Fruit fly (Drosophila melanogaster) whole organism, embryonic: ENCODE measurements around the gene CG14380.

Experiments used
- Atf3 ChIP-seq: fragments of 200-800 bp; sonication (Bioruptor generic); optimal IDR thresholded peaks from 3 replicates; lab custom pipeline; 2016; ENCODE audit warnings: missing biosample characterization, missing genetic modification characterization
- Awh ChIP-seq: fragments of 200-800 bp; sonication (Bioruptor generic); IDR thresholded peaks from 2 replicates; pipeline ENCODE4, ENCODE4 v1.3.6; 2022; ENCODE audit warnings: missing biosample characterization, missing genetic modification characterization
- CG10462 ChIP-seq: fragments of 200-800 bp; sonication (Bioruptor generic); optimal IDR thresholded peaks from 2 replicates; lab custom pipeline; 2016; ENCODE audit warnings: missing biosample characterization, missing genetic modification characterization
- CG10654 ChIP-seq: fragments of 200-800 bp; sonication (Bioruptor generic); optimal IDR thresholded peaks from 2 replicates; lab custom pipeline; 2016; ENCODE audit warnings: missing biosample characterization, missing genetic modification characterization
- CG14014 ChIP-seq: fragments of 200-800 bp; sonication (Bioruptor generic); IDR thresholded peaks from 2 replicates; pipeline ENCODE4 v1.3.6; 2022; ENCODE audit warnings: missing biosample characterization, missing genetic modification characterization
- CG16863 ChIP-seq: fragments of 200-800 bp; sonication (Bioruptor generic); optimal IDR thresholded peaks from 3 replicates; lab custom pipeline; 2016; ENCODE audit warnings: missing biosample characterization, missing genetic modification characterization
- CG17385 ChIP-seq: fragments of 200-800 bp; sonication (Bioruptor generic); optimal IDR thresholded peaks from 3 replicates; lab custom pipeline; 2018; ENCODE audit warnings: missing biosample characterization, mild to moderate bottlenecking, missing genetic modification characterization
- CG17612 ChIP-seq: fragments of 200-800 bp; sonication (Bioruptor generic); IDR thresholded peaks from 2 replicates; pipeline ENCODE4 v1.3.6; 2022; ENCODE audit warnings: missing biosample characterization, missing genetic modification characterization
- CG1792 ChIP-seq: fragments of 200-800 bp; sonication (Bioruptor generic); optimal IDR thresholded peaks from 2 replicates; lab custom pipeline; 2016; ENCODE audit warnings: missing biosample characterization, missing genetic modification characterization
- CG2678 ChIP-seq: fragments of 200-800 bp; sonication (Bioruptor generic); optimal IDR thresholded peaks from 3 replicates; lab custom pipeline; 2019; ENCODE audit warnings: missing biosample characterization, mild to moderate bottlenecking, missing genetic modification characterization, moderate library complexity
- CG30431 ChIP-seq: fragments of 200-800 bp; sonication (Bioruptor generic); optimal IDR thresholded peaks from 2 replicates; lab custom pipeline; 2017; ENCODE audit warnings: missing biosample characterization, missing genetic modification characterization
- CG6689 ChIP-seq: fragments of 200-800 bp; sonication (Bioruptor generic); IDR thresholded peaks from 2 replicates; pipeline ENCODE4 v1.3.6; 2022; ENCODE audit warnings: missing biosample characterization, missing genetic modification characterization
- CG6791 ChIP-seq: fragments of 200-800 bp; sonication (Bioruptor generic); IDR thresholded peaks from 3 replicates; pipeline ENCODE4 v1.3.6; 2022; ENCODE audit warnings: missing biosample characterization, missing genetic modification characterization; ENCODE audit not compliant: partially characterized antibody
- D ChIP-seq, 2 experiments: fragments of 200-800 bp in 1 of 2; fragments of >200 bp in 1 of 2; sonication (Bioruptor generic) in 1 of 2; optimal IDR thresholded peaks; 2 replicates in 1 of 2; 3 replicates in 1 of 2; lab custom pipeline; 2017; ENCODE audit warnings: mild to moderate bottlenecking in 1 of 2, missing biosample characterization in 1 of 2, missing genetic modification characterization in 1 of 2, missing genetic modification reagents in 1 of 2
- E2f1 ChIP-seq: fragments of 200-800 bp; sonication (Bioruptor generic); IDR thresholded peaks from 2 replicates; pipeline ENCODE4 v1.3.6; 2022; ENCODE audit warnings: missing biosample characterization, missing genetic modification characterization
- Ets65A ChIP-seq: fragments of 200-800 bp; sonication (Bioruptor generic); peaks from one replicate; lab custom pipeline; 2016; ENCODE audit warnings: missing biosample characterization, missing genetic modification characterization
- Hey ChIP-seq: fragments of 200-800 bp; sonication (Bioruptor generic); optimal IDR thresholded peaks from 3 replicates; lab custom pipeline; 2018; ENCODE audit warnings: missing biosample characterization, mild to moderate bottlenecking, missing genetic modification characterization
- HmgZ ChIP-seq: fragments of 200-800 bp; sonication (Bioruptor generic); optimal IDR thresholded peaks from 2 replicates; lab custom pipeline; 2018; ENCODE audit warnings: missing biosample characterization, mild to moderate bottlenecking, missing genetic modification characterization
- Kr ChIP-seq: fragments of 200-800 bp; sonication (Bioruptor generic); optimal IDR thresholded peaks from 2 replicates; lab custom pipeline; 2017; ENCODE audit warnings: missing biosample characterization, mild to moderate bottlenecking, missing genetic modification characterization
- Lhr ChIP-seq: fragments of 200-800 bp; sonication (Bioruptor generic); optimal IDR thresholded peaks from 3 replicates; lab custom pipeline; 2017; ENCODE audit warnings: mild to moderate bottlenecking, missing biosample characterization, missing genetic modification reagents, missing genetic modification characterization
- MBD-R2 ChIP-seq: fragments of 200-800 bp; sonication (Bioruptor generic); IDR thresholded peaks from 2 replicates; pipeline ENCODE4 v1.3.6; 2022; ENCODE audit warnings: missing biosample characterization, missing genetic modification characterization
- Rfx ChIP-seq: fragments of 200-800 bp; sonication (Bioruptor generic); IDR thresholded peaks from 2 replicates; pipeline ENCODE4 v1.3.6; 2022; ENCODE audit warnings: missing biosample characterization, missing genetic modification characterization
- Xbp1 ChIP-seq: fragments of 200-800 bp; sonication (Bioruptor generic); optimal IDR thresholded peaks from 3 replicates; lab custom pipeline; 2016; ENCODE audit warnings: missing biosample characterization, mild to moderate bottlenecking, missing genetic modification characterization
- ab ChIP-seq: fragments of 200-800 bp; sonication (Bioruptor generic); optimal IDR thresholded peaks from 2 replicates; lab custom pipeline; 2016; ENCODE audit warnings: missing biosample characterization, missing genetic modification characterization
- caup ChIP-seq: fragments of 200-800 bp; sonication (Bioruptor generic); optimal IDR thresholded peaks from 3 replicates; lab custom pipeline; 2017; ENCODE audit warnings: missing biosample characterization, mild to moderate bottlenecking, missing genetic modification characterization, moderate library complexity; ENCODE audit not compliant: severe bottlenecking
- cwo ChIP-seq: fragments of 200-800 bp; sonication (Bioruptor generic); optimal IDR thresholded peaks from 3 replicates; lab custom pipeline; 2017; ENCODE audit warnings: missing biosample characterization, missing genetic modification characterization, mild to moderate bottlenecking, moderate library complexity, missing genetic modification reagents
- disco-r ChIP-seq: fragments of 200-800 bp; sonication (Bioruptor generic); optimal IDR thresholded peaks from 2 replicates; lab custom pipeline; 2016; ENCODE audit warnings: missing biosample characterization, missing genetic modification characterization
- dmrt99B ChIP-seq: fragments of 200-800 bp; sonication (Bioruptor generic); optimal IDR thresholded peaks from 2 replicates; lab custom pipeline; 2018; ENCODE audit warnings: missing biosample characterization, mild to moderate bottlenecking, missing genetic modification characterization, moderate library complexity
- fd102C ChIP-seq: fragments of 200-800 bp; sonication (Bioruptor generic); optimal IDR thresholded peaks from 2 replicates; lab custom pipeline; 2018; ENCODE audit warnings: missing biosample characterization, mild to moderate bottlenecking, missing genetic modification characterization, moderate library complexity
- fd96Cb ChIP-seq: fragments of 200-800 bp; sonication (Bioruptor generic); optimal IDR thresholded peaks from 2 replicates; lab custom pipeline; 2018; ENCODE audit warnings: missing biosample characterization, mild to moderate bottlenecking, missing genetic modification characterization, moderate library complexity
- gem ChIP-seq: fragments of 200-800 bp; sonication (Bioruptor generic); optimal IDR thresholded peaks from 2 replicates; lab custom pipeline; 2019; ENCODE audit warnings: missing biosample characterization, mild to moderate bottlenecking, missing genetic modification characterization, moderate library complexity
- kah ChIP-seq: fragments of 200-800 bp; sonication (Bioruptor generic); optimal IDR thresholded peaks from 2 replicates; lab custom pipeline; 2018; ENCODE audit warnings: missing biosample characterization, mild to moderate bottlenecking, missing genetic modification characterization
- ken ChIP-seq: fragments of 200-800 bp; sonication (Bioruptor generic); IDR thresholded peaks from 3 replicates; pipeline ENCODE4 v1.3.6; 2022; ENCODE audit warnings: missing biosample characterization, missing genetic modification characterization
- lilli ChIP-seq: fragments of 200-800 bp; sonication (Bioruptor generic); optimal IDR thresholded peaks from 3 replicates; lab custom pipeline; 2016; ENCODE audit warnings: missing biosample characterization, missing genetic modification characterization
- lov ChIP-seq, 2 experiments: fragments of 200-800 bp in 1 of 2; fragments of >200 bp in 1 of 2; sonication (Bioruptor generic) in 1 of 2; IDR thresholded peaks in 1 of 2; optimal IDR thresholded peaks in 1 of 2; 2 replicates in 1 of 2; 3 replicates in 1 of 2; pipeline versions ENCODE4 v1.3.6 to Lab custom; 2017 to 2022; ENCODE audit warnings: missing biosample characterization in 1 of 2, missing genetic modification characterization in 1 of 2
- maf-S ChIP-seq: fragments of 200-800 bp; sonication (Bioruptor generic); optimal IDR thresholded peaks from 2 replicates; lab custom pipeline; 2016; ENCODE audit warnings: missing biosample characterization, missing genetic modification characterization
- mam ChIP-seq: fragments of 200-800 bp; sonication (Bioruptor generic); optimal IDR thresholded peaks from 3 replicates; lab custom pipeline; 2016; ENCODE audit warnings: missing biosample characterization, missing genetic modification characterization
- pb ChIP-seq: fragments of 200-800 bp; sonication (Bioruptor generic); optimal IDR thresholded peaks from 3 replicates; lab custom pipeline; 2016; ENCODE audit warnings: missing biosample characterization, missing genetic modification characterization
- phol ChIP-seq: fragments of 200-800 bp; sonication (Bioruptor generic); optimal IDR thresholded peaks from 3 replicates; lab custom pipeline; 2018; ENCODE audit warnings: missing biosample characterization, mild to moderate bottlenecking, missing genetic modification characterization, moderate library complexity
- prd ChIP-seq, 3 experiments: fragments of >200 bp in 2 of 3; fragments of 200-800 bp in 1 of 3; sonication (Bioruptor generic) in 1 of 3; optimal IDR thresholded peaks in 2 of 3; IDR thresholded peaks in 1 of 3; 2 replicates in 2 of 3; 3 replicates in 1 of 3; pipeline versions ENCODE4 v1.3.6 to Lab custom; 2017 to 2022; ENCODE audit warnings: missing biosample characterization in 1 of 3, missing genetic modification characterization in 1 of 3
- schlank ChIP-seq: fragments of 200-800 bp; sonication (Bioruptor generic); optimal IDR thresholded peaks from 2 replicates; lab custom pipeline; 2018; ENCODE audit warnings: missing biosample characterization, mild to moderate bottlenecking, missing genetic modification characterization
- seq ChIP-seq: fragments of 200-800 bp; sonication (Bioruptor generic); IDR thresholded peaks from 2 replicates; pipeline ENCODE4 v1.3.6; 2022; ENCODE audit warnings: missing biosample characterization, missing genetic modification characterization
- sisA ChIP-seq: fragments of 200-800 bp; sonication (Bioruptor generic); IDR thresholded peaks from 2 replicates; pipeline ENCODE4 v1.3.6; 2022; ENCODE audit warnings: missing biosample characterization, missing genetic modification characterization
- unc-4 ChIP-seq: fragments of 200-800 bp; sonication (Bioruptor generic); IDR thresholded peaks from 2 replicates; pipeline ENCODE4 v1.3.6; 2022; ENCODE audit warnings: missing biosample characterization, missing genetic modification characterization; ENCODE audit not compliant: partially characterized antibody

CG14380 gene

dm6 chr3R:13181004-13181403 is 7.3 kb upstream of the CG14380 start, which contains the start of gene CG8138:
CG8138 (plus strand) TSS chr3R:13181304.
- TF ChIP-seq fd102C (GFP tag; lab: Kevin White, UChicago), result no peak
- no peak for TF ChIP-seq CG6791 (GFP tag; lab: Robert Waterston, UW)
- TF ChIP-seq pb (GFP tag; lab: Kevin White, UChicago), result no peak
- no peak for TF ChIP-seq CG1792 (GFP tag; lab: Kevin White, UChicago)
- TF ChIP-seq prd (optimal IDR thresholded peaks at IDR 0.05; lab: Kevin White, UChicago), result no peak
- no peak for TF ChIP-seq prd (GFP tag; IDR thresholded peaks at IDR 0.05; lab: Robert Waterston, UW)

dm6 chr3R:13186396-13186795 is 1.9 kb upstream of the CG14380 start, which contains the start of gene CG8508:
CG8508 (minus strand) TSS chr3R:13186496.
- TF ChIP-seq Ets65A (GFP tag; lab: Kevin White, UChicago) (peak; percentile 25), Hey (tag; lab: Kevin White, UChicago) (no peak), dmrt99B (tag; lab: Kevin White, UChicago) (no peak), D (optimal IDR thresholded peaks at IDR 0.05; lab: Kevin White, UChicago) (no peak), D (GFP tag; optimal IDR thresholded peaks at IDR 0.05; lab: Kevin White, UChicago) (no peak), CG30431 (GFP tag; lab: Kevin White, UChicago) (no peak)

DNA sequence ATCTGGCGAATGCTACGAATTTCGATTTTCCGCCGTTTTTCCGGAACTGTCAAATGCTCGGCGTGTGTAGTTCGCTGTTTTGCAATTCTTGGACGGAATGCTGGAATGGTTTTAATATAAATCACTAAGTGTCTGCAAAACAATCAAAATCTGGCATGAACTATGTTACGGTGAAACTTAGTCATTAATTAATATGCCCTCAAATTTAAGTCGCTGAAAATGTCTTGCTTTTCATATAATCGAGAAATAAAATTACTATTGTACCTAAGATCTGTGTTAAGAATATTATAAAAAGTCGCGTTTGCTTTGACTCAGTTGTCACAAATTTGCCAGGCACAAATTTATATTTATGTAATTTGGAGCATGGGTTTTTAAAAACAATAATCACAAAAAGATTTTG is 3.0 kb downstream of the CG14380 start, which contains the start of gene CG8141:
TSS of gene CG8141 (plus strand) at position 301 of the 400 bp plus-strand sequence.
- no peak for TF ChIP-seq Kr (GFP tag; lab: Kevin White, UChicago)
- TF ChIP-seq Awh (GFP tag; lab: Robert Waterston, UW), result no peak
- no peak for TF ChIP-seq disco-r (GFP tag; lab: Kevin White, UChicago)
- TF ChIP-seq MBD-R2 (GFP tag; lab: Robert Waterston, UW), result no peak
- no peak for TF ChIP-seq ab (GFP tag; lab: Kevin White, UChicago)
- TF ChIP-seq HmgZ (tag; lab: Kevin White, UChicago), result no peak
- no peak for TF ChIP-seq CG16863 (GFP tag; lab: Kevin White, UChicago)
- no peak for TF ChIP-seq unc-4
- TF ChIP-seq lilli (GFP tag; lab: Kevin White, UChicago), result no peak
- TF ChIP-seq cwo, result no peak
- no peak for TF ChIP-seq lov (optimal IDR thresholded peaks at IDR 0.05; lab: Kevin White, UChicago)
- TF ChIP-seq lov (GFP tag; IDR thresholded peaks at IDR 0.05; lab: Robert Waterston, UW), result no peak
- no peak for TF ChIP-seq CG17612 (GFP tag; lab: Robert Waterston, UW)
- no peak for TF ChIP-seq schlank (tag; lab: Kevin White, UChicago)
- TF ChIP-seq CG10654, result no peak
- TF ChIP-seq, all 482 proteins: peak for 0

DNA sequence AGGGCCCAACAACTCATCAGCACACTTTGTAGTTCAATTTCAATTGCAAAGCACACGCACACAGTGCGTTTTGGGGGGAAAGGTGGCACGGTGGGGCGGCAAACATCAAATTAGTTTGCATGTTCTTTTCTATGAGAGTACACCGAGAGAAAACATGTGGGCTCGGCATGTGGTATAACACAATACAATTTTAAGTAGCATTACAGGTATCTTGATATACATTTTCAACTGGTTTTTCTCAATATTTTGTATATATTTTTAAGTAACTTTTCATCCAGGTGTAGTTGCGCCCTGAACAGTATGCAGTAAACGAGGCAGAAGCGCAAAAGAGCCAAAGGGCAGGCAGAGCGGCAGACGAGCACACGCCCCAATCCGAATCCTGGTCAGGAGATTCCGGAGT is 12.1 kb downstream of the CG14380 start:
- TF ChIP-seq Atf3 (GFP tag; lab: Kevin White, UChicago) (no peak), phol (tag; lab: Kevin White, UChicago) (no peak), kah (GFP tag; lab: Kevin White, UChicago) (no peak), Lhr (GFP tag; lab: Kevin White, UChicago) (no peak), CG17385 (GFP tag; lab: Kevin White, UChicago) (no peak), Xbp1 (GFP tag; lab: Kevin White, UChicago) (peak; percentile 15), ken (no peak), fd96Cb (tag; lab: Kevin White, UChicago) (peak; percentile 1), E2f1 (GFP tag; lab: Robert Waterston, UW) (peak; percentile 11; the same call in 1 of the 2 replicates), seq (GFP tag; lab: Robert Waterston, UW) (0 out of 2 replicates have a peak, but pooled peaks have one; percentile 31), mam (GFP tag; lab: Kevin White, UChicago) (no peak), CG14014 (GFP tag; lab: Robert Waterston, UW) (0 out of 2 replicates have a peak, but pooled peaks have one; percentile 18), caup (GFP tag; lab: Kevin White, UChicago) (no peak), prd (optimal IDR thresholded peaks at IDR 0.05; lab: Kevin White, UChicago) (no peak), prd (GFP tag; IDR thresholded peaks at IDR 0.05; lab: Robert Waterston, UW) (no peak), Ets65A (GFP tag; lab: Kevin White, UChicago) (peak; percentile 86), Rfx (GFP tag; lab: Robert Waterston, UW) (peak; percentile 22; the same call in 1 of the 2 replicates), gem (tag; lab: Kevin White, UChicago) (peak; percentile 31), CG10462 (GFP tag; lab: Kevin White, UChicago) (no peak), maf-S (GFP tag; lab: Kevin White, UChicago) (no peak), CG6689 (GFP tag; lab: Robert Waterston, UW) (no peak), CG2678 (peak; percentile 38), sisA (GFP tag; lab: Robert Waterston, UW) (peak; percentile 23; the same call in 1 of the 2 replicates)
